Fruit fly (Drosophila melanogaster) whole organism, adult: ENCODE results near the gene Axs.

Experiments
- CG11617 ChIP-seq: fragments of 200-800 bp; sonication (Bioruptor generic); optimal IDR thresholded peaks from 2 replicates; lab custom pipeline; 2017; ENCODE audit warnings: mild to moderate bottlenecking, missing biosample characterization, missing genetic modification reagents, missing genetic modification characterization
- CG12768 ChIP-seq: fragments of 200-800 bp; sonication (Bioruptor generic); optimal IDR thresholded peaks from 2 replicates; lab custom pipeline; 2017; ENCODE audit warnings: missing biosample characterization, missing genetic modification characterization, mild to moderate bottlenecking, moderate library complexity, missing genetic modification reagents
- CG14711 ChIP-seq: fragments of 200-800 bp; sonication (Bioruptor generic); optimal IDR thresholded peaks from 2 replicates; lab custom pipeline; 2018; ENCODE audit warnings: missing biosample characterization, mild to moderate bottlenecking, missing genetic modification characterization, moderate library complexity
- CG1620 ChIP-seq: fragments of 200-800 bp; sonication (Bioruptor generic); optimal IDR thresholded peaks from 2 replicates; lab custom pipeline; 2016; ENCODE audit warnings: missing biosample characterization, missing genetic modification characterization
- CG33017 ChIP-seq: fragments of 200-800 bp; sonication (Bioruptor generic); optimal IDR thresholded peaks from 2 replicates; lab custom pipeline; 2018; ENCODE audit warnings: missing biosample characterization, mild to moderate bottlenecking, missing genetic modification characterization, moderate library complexity
- CG5204 ChIP-seq: fragments of 200-800 bp; sonication (Bioruptor generic); optimal IDR thresholded peaks from 2 replicates; lab custom pipeline; 2016; ENCODE audit warnings: missing biosample characterization, missing genetic modification characterization
- CG7045 ChIP-seq: fragments of 200-800 bp; sonication (Bioruptor generic); optimal IDR thresholded peaks from 2 replicates; lab custom pipeline; 2017; ENCODE audit warnings: missing biosample characterization, mild to moderate bottlenecking, missing genetic modification characterization
- CG7101 ChIP-seq: fragments of 200-800 bp; sonication (Bioruptor generic); optimal IDR thresholded peaks from 2 replicates; lab custom pipeline; 2018; ENCODE audit warnings: missing biosample characterization, mild to moderate bottlenecking, missing genetic modification characterization, moderate library complexity
- Clk ChIP-seq: fragments of 200-800 bp; sonication (Bioruptor generic); optimal IDR thresholded peaks from 2 replicates; lab custom pipeline; 2017; ENCODE audit warnings: missing biosample characterization, missing genetic modification characterization
- Crg-1 ChIP-seq: fragments of 200-800 bp; sonication (Bioruptor generic); optimal IDR thresholded peaks from 2 replicates; lab custom pipeline; 2016; ENCODE audit warnings: missing biosample characterization, missing genetic modification characterization
- Hr96 ChIP-seq: fragments of 200-800 bp; sonication (Bioruptor generic); optimal IDR thresholded peaks from 2 replicates; lab custom pipeline; 2016; ENCODE audit warnings: missing biosample characterization, missing genetic modification characterization
- Mnt ChIP-seq: fragments of 200-800 bp; sonication (Bioruptor generic); optimal IDR thresholded peaks from 2 replicates; lab custom pipeline; 2016; ENCODE audit warnings: missing biosample characterization, mild to moderate bottlenecking, missing genetic modification characterization
- bab1 ChIP-seq: fragments of 200-800 bp; sonication (Bioruptor generic); optimal IDR thresholded peaks from 3 replicates; lab custom pipeline; 2019; ENCODE audit warnings: missing biosample characterization, mild to moderate bottlenecking, missing genetic modification characterization, moderate library complexity
- cic ChIP-seq: fragments of 200-800 bp; sonication (Bioruptor generic); optimal IDR thresholded peaks from 2 replicates; lab custom pipeline; 2017; ENCODE audit warnings: missing biosample characterization, mild to moderate bottlenecking, missing genetic modification characterization, moderate library complexity
- cnc ChIP-seq, 2 experiments: fragments of >200 bp; optimal IDR thresholded peaks; 2 replicates each; lab custom pipeline; 2017
- kay ChIP-seq: fragments of 200-800 bp; sonication (Bioruptor generic); peaks from one replicate; lab custom pipeline; 2016; ENCODE audit warnings: missing biosample characterization, missing genetic modification characterization, borderline replicate concordance
- ovo ChIP-seq: fragments of 200-800 bp; sonication (Bioruptor generic); optimal IDR thresholded peaks from 2 replicates; lab custom pipeline; 2016; ENCODE audit warnings: missing biosample characterization, missing genetic modification characterization
- pad ChIP-seq: fragments of 200-800 bp; sonication (Bioruptor generic); optimal IDR thresholded peaks from 3 replicates; lab custom pipeline; 2017; ENCODE audit warnings: missing biosample characterization, missing genetic modification characterization, mild to moderate bottlenecking, moderate library complexity, missing genetic modification reagents
- tj ChIP-seq: fragments of 200-800 bp; sonication (Bioruptor generic); optimal IDR thresholded peaks from 3 replicates; lab custom pipeline; 2017; ENCODE audit warnings: missing biosample characterization, mild to moderate bottlenecking, missing genetic modification characterization, moderate library complexity
- toe ChIP-seq: fragments of 200-800 bp; sonication (Bioruptor generic); optimal IDR thresholded peaks from 2 replicates; lab custom pipeline; 2016; ENCODE audit warnings: missing biosample characterization, missing genetic modification characterization

Gene Axs

dm6 chrX:16687400-16688105 lies 3.9 kb upstream of the Axs start:
- TF ChIP-seq Hr96 (GFP tag; lab: Kevin White, UChicago): no peak
- TF ChIP-seq toe: peak; percentile 25

DNA sequence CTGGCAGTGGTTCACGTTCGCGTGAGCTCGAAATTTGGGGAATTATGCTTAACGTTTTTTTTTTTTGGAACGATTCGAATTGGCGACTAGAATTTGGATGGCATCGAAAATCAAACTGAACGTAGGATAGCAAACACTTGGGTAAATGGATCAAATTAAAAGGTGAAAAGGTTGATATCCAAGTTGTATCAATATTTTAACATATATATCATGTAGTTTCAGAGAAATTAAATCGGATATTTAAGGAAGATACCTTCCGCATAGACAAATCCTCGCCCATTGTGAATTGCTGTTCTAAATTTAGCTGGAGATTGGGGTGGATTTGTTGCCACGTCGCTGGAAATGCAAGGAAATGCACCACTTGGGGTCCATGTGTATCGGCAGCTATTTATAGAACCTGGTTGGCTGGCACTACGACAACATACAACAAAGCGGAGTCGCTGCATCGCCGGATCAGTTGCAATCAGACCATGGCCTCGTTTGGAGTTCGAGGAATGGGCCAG lies 4.8 kb downstream of the Axs start, which contains the start of the genes CG13010 and sing:
TSS of gene CG13010 (minus strand) at position 101 of the 503 bp plus-strand sequence.
TSS of gene sing (plus strand) at position 453 of the 503 bp plus-strand sequence.
- TF ChIP-seq CG7101 (tag; lab: Kevin White, UChicago): no peak
- no peak for TF ChIP-seq CG5204 (GFP tag; lab: Kevin White, UChicago)
- no peak for TF ChIP-seq toe
- no peak for TF ChIP-seq pad (GFP tag; lab: Kevin White, UChicago)

DNA sequence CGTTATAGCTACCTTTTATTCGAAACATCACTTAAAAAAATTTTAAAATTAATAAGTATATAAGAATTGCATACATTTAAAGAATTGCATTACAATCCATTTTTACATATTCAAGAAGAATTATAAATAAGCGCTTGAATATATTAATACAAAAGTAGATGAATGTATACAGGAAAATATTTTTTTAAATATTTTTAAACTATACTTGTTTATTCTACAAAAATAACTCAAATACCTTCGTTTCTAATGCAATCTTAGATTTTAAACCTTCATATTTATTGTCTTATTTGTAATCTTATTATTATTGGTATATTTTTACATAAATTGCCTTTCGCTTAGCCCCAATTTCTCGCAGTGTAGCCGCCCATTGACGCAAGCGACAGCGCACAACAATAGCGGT lies 6.5 kb downstream of the Axs start:
- TF ChIP-seq kay: no peak
- no peak for TF ChIP-seq CG1620 (GFP tag; lab: Kevin White, UChicago)
- peak; percentile 55 for TF ChIP-seq CG7101 (tag; lab: Kevin White, UChicago)
- no peak for TF ChIP-seq pad (GFP tag; lab: Kevin White, UChicago)
- TF ChIP-seq CG14711 (tag; lab: Kevin White, UChicago): peak; percentile 7
- TF ChIP-seq CG11617: peak; percentile 9
- no peak for TF ChIP-seq Clk (GFP tag; lab: Kevin White, UChicago)

- TF ChIP-seq Hr96 (GFP tag; lab: Kevin White, UChicago) (no peak), CG33017 (tag; lab: Kevin White, UChicago) (no peak), tj (GFP tag; lab: Kevin White, UChicago) (no peak), CG5204 (GFP tag; lab: Kevin White, UChicago) (no peak), CG14711 (tag; lab: Kevin White, UChicago) (no peak), Clk (GFP tag; lab: Kevin White, UChicago) (no peak), toe (no peak), kay (no peak), bab1 (GFP tag; lab: Kevin White, UChicago) (no peak), Mnt (GFP tag; lab: Kevin White, UChicago) (no peak), CG1620 (GFP tag; lab: Kevin White, UChicago) (no peak), CG12768 (GFP tag; lab: Kevin White, UChicago) (no peak), cic (GFP tag; lab: Kevin White, UChicago) (no peak), CG7101 (tag; lab: Kevin White, UChicago) (no peak), ovo (GFP tag; lab: Kevin White, UChicago) (no peak), CG7045 (GFP tag; lab: Kevin White, UChicago) (no peak), cnc (optimal IDR thresholded peaks at IDR 0.05; lab: Kevin White, UChicago) (no peak), Crg-1 (GFP tag; lab: Kevin White, UChicago) (no peak), pad (GFP tag; lab: Kevin White, UChicago) (no peak), CG11617 (no peak)
These were observed 7.0 kb downstream of the Axs start, which contains the start of gene CG13012 for dm6 chrX:16676653-16677052. TSS of gene CG13012 (minus strand) at chrX:16676753.

DNA sequence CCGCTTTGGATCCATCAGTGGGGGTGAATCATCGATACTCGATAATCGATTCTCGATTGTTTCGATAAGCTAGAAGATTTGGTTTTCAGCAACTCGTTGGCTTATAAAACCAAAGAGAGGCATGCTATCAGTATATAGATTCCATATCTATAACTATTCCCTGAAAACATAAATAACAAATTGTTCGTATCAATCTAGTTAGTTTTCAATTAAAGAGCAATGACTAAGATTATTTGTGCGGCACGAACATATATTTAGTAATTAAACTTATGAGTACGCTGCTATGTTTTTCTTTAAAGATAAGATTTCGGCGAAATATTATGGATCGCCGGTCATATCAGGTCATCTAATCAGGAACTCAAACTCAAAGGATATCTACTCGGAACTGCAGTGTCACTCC lies 9.2 kb downstream of the Axs start:
- TF ChIP-seq cic (GFP tag; lab: Kevin White, UChicago) (no peak), bab1 (GFP tag; lab: Kevin White, UChicago) (no peak), Mnt (GFP tag; lab: Kevin White, UChicago) (no peak), ovo (GFP tag; lab: Kevin White, UChicago) (no peak), CG7045 (GFP tag; lab: Kevin White, UChicago) (no peak), toe (no peak), Crg-1 (GFP tag; lab: Kevin White, UChicago) (no peak), CG11617 (no peak), tj (GFP tag; lab: Kevin White, UChicago) (no peak), CG5204 (GFP tag; lab: Kevin White, UChicago) (no peak), CG14711 (tag; lab: Kevin White, UChicago) (no peak), cnc (optimal IDR thresholded peaks at IDR 0.05; lab: Kevin White, UChicago) (no peak)

dm6 chrX:16672904-16673303 lies 10.8 kb downstream of the Axs start:
- TF ChIP-seq toe (no peak), CG1620 (GFP tag; lab: Kevin White, UChicago) (no peak), CG14711 (tag; lab: Kevin White, UChicago) (no peak), ovo (GFP tag; lab: Kevin White, UChicago) (no peak), pad (GFP tag; lab: Kevin White, UChicago) (no peak), Mnt (GFP tag; lab: Kevin White, UChicago) (no peak), kay (no peak), CG12768 (GFP tag; lab: Kevin White, UChicago) (no peak), tj (GFP tag; lab: Kevin White, UChicago) (no peak), Hr96 (GFP tag; lab: Kevin White, UChicago) (no peak), cic (GFP tag; lab: Kevin White, UChicago) (no peak), Clk (GFP tag; lab: Kevin White, UChicago) (no peak), CG33017 (tag; lab: Kevin White, UChicago) (no peak), CG11617 (no peak), CG5204 (GFP tag; lab: Kevin White, UChicago) (no peak), CG7101 (tag; lab: Kevin White, UChicago) (no peak), bab1 (GFP tag; lab: Kevin White, UChicago) (no peak), CG7045 (GFP tag; lab: Kevin White, UChicago) (no peak)
